Worm (Caenorhabditis elegans) whole organism, midembryonic: ENCODE measurements around the gene C09E8.1.

ENCODE experiments used
- T22C8.4 ChIP-seq: fragments of 200-800 bp; sonication (Bioruptor generic); IDR thresholded peaks from 2 replicates; pipeline ENCODE4 v1.3.6; 2022; ENCODE audit warnings: missing genetic modification characterization, missing compliant biosample characterization
- cog-1 ChIP-seq: sonication (generic microtip); optimal IDR thresholded peaks from 2 replicates; lab custom pipeline; 2016; ENCODE audit warnings: missing genetic modification characterization, missing compliant biosample characterization
- flt-1 ChIP-seq: fragments of 200-800 bp; sonication (Bioruptor generic); IDR thresholded peaks from 2 replicates; pipeline ENCODE4 v1.3.6; 2022; ENCODE audit warnings: missing genetic modification characterization, missing compliant biosample characterization
- klf-2 ChIP-seq: fragments of 200-800 bp; sonication (Bioruptor generic); conservative IDR thresholded peaks from 2 replicates; pipeline ENCODE4 v1.3.6; 2022; ENCODE audit warnings: missing genetic modification reagents, missing genetic modification characterization, missing compliant biosample characterization
- med-1 ChIP-seq: sonication (generic microtip); optimal IDR thresholded peaks from 2 replicates; lab custom pipeline; 2017; ENCODE audit warnings: missing genetic modification characterization, mild to moderate bottlenecking, missing compliant biosample characterization, antibody characterized with exemption, missing genetic modification reagents; ENCODE audit not compliant: insufficient read depth
- ref-1 ChIP-seq: fragments of 200-800 bp; sonication (Bioruptor generic); conservative IDR thresholded peaks from 2 replicates; pipeline ENCODE4 v1.3.6; 2022; ENCODE audit warnings: missing genetic modification reagents, missing genetic modification characterization, missing compliant biosample characterization
- tab-1 ChIP-seq: fragments of 200-800 bp; sonication (Bioruptor generic); IDR thresholded peaks from 2 replicates; pipeline ENCODE4 v1.3.6; 2022; ENCODE audit warnings: missing genetic modification characterization, missing compliant biosample characterization
- ztf-23 ChIP-seq: fragments of 200-800 bp; sonication (Bioruptor generic); IDR thresholded peaks from 2 replicates; pipeline ENCODE4 v1.3.6; 2022; ENCODE audit warnings: missing genetic modification reagents, missing genetic modification characterization, missing compliant biosample characterization
- ztf-29 ChIP-seq: fragments of 200-800 bp; sonication (Bioruptor generic); IDR thresholded peaks from 2 replicates; pipeline ENCODE4 v1.3.6; 2022; ENCODE audit warnings: missing genetic modification reagents, missing genetic modification characterization, missing compliant biosample characterization

C09E8.1 gene

DNA sequence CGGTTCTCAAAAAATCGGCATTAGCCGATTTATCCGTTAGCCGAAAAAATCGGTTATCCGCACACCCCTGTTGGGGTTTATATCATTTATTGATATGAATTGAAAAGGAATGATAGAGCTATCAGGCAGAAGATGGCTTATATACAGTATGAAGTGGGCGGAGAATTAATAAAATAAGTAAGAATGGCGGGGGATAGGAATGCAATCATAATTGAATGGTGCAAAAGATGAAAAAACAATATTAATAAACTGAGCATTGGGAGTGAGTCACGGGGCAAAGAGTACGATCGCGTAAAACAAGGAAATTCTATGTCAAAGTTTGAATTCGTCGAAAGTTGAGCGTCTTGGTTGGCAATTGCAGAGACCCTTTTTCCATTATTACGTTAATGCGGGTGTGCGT, 19.5 kb upstream of the C09E8.1 start, which contains the start of gene T27A1.2:
TSS of gene T27A1.2 (minus strand) at position 101 of the 400 bp plus-strand sequence.
- TF ChIP-seq flt-1 (GFP tag; lab: Robert Waterston, UW) (no peak), cog-1 (tag; lab: Kevin White, UChicago) (no peak), tab-1 (GFP tag; lab: Robert Waterston, UW) (no peak), ztf-23 (GFP tag; lab: Robert Waterston, UW) (no peak), ztf-29 (GFP tag; lab: Robert Waterston, UW) (no peak), ref-1 (no peak), med-1 (GFP tag; lab: Kevin White, UChicago) (no peak), klf-2 (GFP tag; lab: Robert Waterston, UW) (no peak), T22C8.4 (no peak)

DNA sequence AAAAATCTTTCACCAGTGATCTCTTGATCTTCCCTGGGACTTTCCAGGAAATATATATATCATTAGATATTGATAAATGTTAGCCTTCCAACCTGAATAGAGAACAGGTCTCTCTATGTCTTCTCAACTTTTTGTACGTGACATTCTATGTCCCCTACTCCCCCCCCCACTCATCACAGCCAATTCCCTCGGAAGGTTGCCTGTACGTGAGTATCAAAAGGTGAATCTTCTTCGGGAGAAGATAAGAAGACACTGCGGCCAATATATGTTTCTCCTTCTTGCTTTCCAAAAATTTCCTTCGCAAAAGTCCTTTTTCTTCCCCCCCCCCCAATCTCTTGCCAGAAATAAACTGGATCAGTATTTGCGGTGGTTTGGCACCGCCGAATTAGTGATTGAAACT, 13.9 kb upstream of the C09E8.1 start:
- no peak for TF ChIP-seq T22C8.4
- 0 out of 2 replicates have a peak, but pooled peaks have one; percentile 14 for TF ChIP-seq flt-1 (GFP tag; lab: Robert Waterston, UW)

DNA sequence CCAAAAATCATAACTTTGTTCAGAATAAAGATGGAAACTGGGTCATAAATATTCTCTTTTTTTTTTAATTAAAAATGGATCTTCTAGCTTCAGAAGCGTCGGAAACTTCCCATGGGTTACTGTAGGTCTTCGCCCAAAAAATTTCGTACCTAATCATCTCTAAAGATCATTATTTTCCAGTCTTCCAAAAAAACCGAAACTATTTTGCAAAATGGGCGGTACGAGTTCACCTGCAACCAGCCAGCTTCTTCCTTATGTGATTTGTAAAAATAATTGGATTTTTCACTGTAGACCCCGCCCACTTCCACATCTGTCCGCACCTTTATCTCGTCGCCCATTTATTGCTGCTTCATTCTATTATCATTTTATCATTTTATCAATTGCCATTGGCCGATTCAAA, 9.9 kb upstream of the C09E8.1 start, which contains the start of gene mlt-10:
TSS of gene mlt-10 (plus strand) at position 301 of the 400 bp plus-strand sequence.
- TF ChIP-seq med-1 (GFP tag; lab: Kevin White, UChicago) (no peak), flt-1 (GFP tag; lab: Robert Waterston, UW) (no peak), tab-1 (GFP tag; lab: Robert Waterston, UW) (no peak), klf-2 (GFP tag; lab: Robert Waterston, UW) (no peak), cog-1 (tag; lab: Kevin White, UChicago) (no peak), T22C8.4 (no peak), ref-1 (no peak), ztf-23 (GFP tag; lab: Robert Waterston, UW) (no peak), ztf-29 (GFP tag; lab: Robert Waterston, UW) (no peak)

DNA sequence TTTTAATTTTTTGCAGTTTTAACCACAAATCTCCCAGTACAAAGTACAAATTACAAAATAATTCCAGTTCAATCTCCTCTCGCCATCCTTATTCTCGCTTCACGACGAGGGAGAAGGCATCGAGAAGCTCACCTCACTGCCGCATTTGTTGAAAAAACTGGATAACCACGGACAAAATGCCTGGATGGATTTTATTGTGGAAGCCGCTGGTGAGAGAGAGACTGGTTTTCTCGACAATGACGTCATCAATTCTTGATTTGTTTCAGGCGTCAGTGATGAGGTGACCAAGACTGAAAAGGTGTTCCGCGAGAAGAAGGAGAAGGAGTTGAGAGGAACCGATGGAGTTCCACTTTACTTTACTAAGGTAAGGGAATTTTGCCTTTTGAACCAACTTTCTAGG, 6.8 kb upstream of the C09E8.1 start:
- no peak for TF ChIP-seq tab-1 (GFP tag; lab: Robert Waterston, UW)
- TF ChIP-seq cog-1 (tag; lab: Kevin White, UChicago) = no peak
- TF ChIP-seq ref-1 = no peak
- TF ChIP-seq flt-1 (GFP tag; lab: Robert Waterston, UW) = no peak
- TF ChIP-seq med-1 (GFP tag; lab: Kevin White, UChicago) = no peak
- TF ChIP-seq ztf-23 (GFP tag; lab: Robert Waterston, UW) = no peak
- no peak for TF ChIP-seq T22C8.4
- TF ChIP-seq ztf-29 (GFP tag; lab: Robert Waterston, UW) = no peak

DNA sequence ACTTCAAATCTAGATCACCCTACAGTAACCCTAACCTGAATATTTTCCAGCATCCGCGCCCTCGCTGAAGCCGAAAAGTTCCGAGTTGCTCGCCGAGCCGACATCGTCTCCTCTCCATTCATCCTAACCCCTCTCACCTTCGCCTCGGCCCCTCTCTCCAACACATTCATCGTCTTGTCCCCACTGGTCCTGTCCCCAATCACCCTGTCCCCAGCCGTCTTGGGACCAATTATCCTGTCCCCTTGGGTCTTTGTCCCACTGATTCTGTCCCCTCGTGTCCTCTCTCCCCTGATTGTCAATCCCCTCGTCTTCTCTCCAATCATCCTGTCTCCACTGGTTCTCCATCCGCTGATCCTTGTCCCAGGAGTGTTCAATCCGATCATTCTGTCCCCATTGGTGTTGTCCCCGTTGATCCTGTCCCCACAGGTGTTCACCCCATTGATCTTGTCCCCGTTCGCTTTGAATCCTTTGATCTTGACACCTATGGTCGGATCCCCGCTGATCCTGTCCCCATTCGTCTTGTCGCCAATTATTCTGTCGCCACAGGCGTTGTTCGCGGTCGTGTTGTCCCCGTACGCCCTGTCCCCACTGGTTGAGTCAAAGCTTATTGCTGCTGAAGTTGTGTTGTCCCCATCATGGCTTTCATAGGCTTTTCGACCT, 4.9 kb upstream of the C09E8.1 start, which contains the start of gene lips-7:
TSS of gene lips-7 (plus strand) at position 610 of the 660 bp plus-strand sequence.
- no peak for TF ChIP-seq ztf-23 (GFP tag; lab: Robert Waterston, UW)
- no peak for TF ChIP-seq klf-2 (GFP tag; lab: Robert Waterston, UW)
- no peak for TF ChIP-seq med-1 (GFP tag; lab: Kevin White, UChicago)
- no peak for TF ChIP-seq tab-1 (GFP tag; lab: Robert Waterston, UW)
- no peak for TF ChIP-seq ref-1
- TF ChIP-seq ztf-29 (GFP tag; lab: Robert Waterston, UW) = no peak
- no peak for TF ChIP-seq cog-1 (tag; lab: Kevin White, UChicago)

DNA sequence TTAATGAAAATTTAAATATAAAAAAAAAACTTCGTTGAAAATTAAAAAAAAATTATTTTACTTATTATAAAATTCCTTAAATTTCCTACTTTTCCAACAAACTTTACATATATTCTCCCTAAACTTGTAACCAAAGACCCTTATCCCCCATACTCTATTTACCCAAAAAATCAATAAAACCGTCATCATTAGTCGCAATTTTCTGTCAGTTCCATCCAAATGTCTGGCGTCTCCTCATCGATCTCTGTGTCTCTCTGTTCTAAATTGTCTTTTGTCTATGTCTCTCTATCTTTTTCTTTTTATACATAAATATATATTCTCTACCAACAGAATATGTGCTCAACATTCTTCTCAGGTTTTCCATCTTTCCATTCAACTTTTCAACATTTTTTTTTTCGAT, 914 bp upstream of the C09E8.1 start:
- TF ChIP-seq T22C8.4 (peak; percentile 52), ztf-29 (GFP tag; lab: Robert Waterston, UW) (no peak), tab-1 (GFP tag; lab: Robert Waterston, UW) (no peak), klf-2 (GFP tag; lab: Robert Waterston, UW) (no peak), med-1 (GFP tag; lab: Kevin White, UChicago) (no peak), cog-1 (tag; lab: Kevin White, UChicago) (no peak)

DNA sequence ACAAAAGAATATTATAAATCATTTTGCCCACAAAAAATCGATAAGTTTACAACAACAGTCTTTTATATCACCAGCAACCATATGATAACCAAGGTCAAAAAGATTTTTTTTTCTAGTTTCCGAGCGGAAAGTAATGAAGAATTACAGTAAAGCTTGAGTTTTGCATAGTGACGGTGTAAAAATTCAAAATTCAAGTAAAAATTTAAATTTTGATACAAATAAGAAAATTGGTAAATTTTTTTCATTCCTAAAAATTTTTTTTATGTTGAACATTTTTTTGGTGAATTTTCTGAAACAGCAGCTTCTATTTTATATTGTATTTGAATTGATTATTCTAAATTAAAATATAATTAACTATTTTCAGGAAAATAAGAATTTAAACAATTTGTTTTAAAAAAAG, 12.5 kb downstream of the C09E8.1 start, which contains the start of gene W08F4.5:
TSS of gene W08F4.5 (minus strand) at position 101 of the 400 bp plus-strand sequence.
- no peak for TF ChIP-seq cog-1 (tag; lab: Kevin White, UChicago)
- TF ChIP-seq ref-1 = no peak
- TF ChIP-seq klf-2 (GFP tag; lab: Robert Waterston, UW) = no peak
- no peak for TF ChIP-seq ztf-23 (GFP tag; lab: Robert Waterston, UW)
- no peak for TF ChIP-seq med-1 (GFP tag; lab: Kevin White, UChicago)
- no peak for TF ChIP-seq tab-1 (GFP tag; lab: Robert Waterston, UW)
- no peak for TF ChIP-seq T22C8.4
- TF ChIP-seq ztf-29 (GFP tag; lab: Robert Waterston, UW) = no peak
- no peak for TF ChIP-seq flt-1 (GFP tag; lab: Robert Waterston, UW)

DNA sequence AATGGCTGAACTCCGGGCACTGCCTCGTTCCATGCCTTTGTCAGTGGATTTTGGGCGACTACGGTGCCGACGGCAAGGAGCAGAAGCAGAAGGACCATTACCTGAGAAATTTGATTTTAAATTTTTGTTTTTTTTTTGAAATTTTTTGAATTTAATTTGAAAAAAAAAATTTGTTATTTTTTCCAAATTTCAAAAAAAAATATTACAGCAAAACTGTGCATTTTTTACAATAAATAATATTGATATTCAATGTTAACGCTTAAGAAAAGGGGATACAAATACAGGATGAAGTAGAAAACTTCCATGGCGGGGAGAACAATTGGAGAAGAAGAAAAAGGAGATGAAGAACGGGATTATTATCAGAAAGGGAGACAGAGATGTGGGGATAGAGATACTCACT, 15.7 kb downstream of the C09E8.1 start, which contains the start of gene mlt-8:
TSS of gene mlt-8 (minus strand) at position 101 of the 400 bp plus-strand sequence.
- TF ChIP-seq T22C8.4 (no peak), ztf-23 (GFP tag; lab: Robert Waterston, UW) (no peak), med-1 (GFP tag; lab: Kevin White, UChicago) (no peak), ztf-29 (GFP tag; lab: Robert Waterston, UW) (no peak), cog-1 (tag; lab: Kevin White, UChicago) (no peak)

DNA sequence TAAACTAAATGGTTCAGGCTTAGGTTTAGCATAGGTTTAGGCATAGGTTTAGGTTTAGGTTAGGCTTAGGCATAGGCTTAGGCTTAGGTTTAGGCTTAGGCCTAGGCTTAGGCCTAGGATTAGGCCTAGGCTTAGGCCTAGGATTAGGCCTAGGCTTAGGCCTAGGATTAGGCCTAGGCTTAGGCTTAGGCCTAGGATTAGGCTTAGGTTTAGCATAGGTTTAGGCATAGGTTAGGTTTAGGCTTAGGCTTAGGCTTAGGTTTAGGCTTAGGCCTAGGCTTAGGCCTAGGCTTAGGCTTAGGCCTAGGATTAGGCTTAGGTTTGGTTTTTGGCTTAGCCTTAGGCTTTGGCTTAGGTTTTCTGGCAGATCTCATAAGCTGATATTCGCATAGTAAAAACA, 17.3 kb downstream of the C09E8.1 start:
- peak; percentile 32; the same call in 1 of the 2 replicates for TF ChIP-seq ztf-29 (GFP tag; lab: Robert Waterston, UW)

DNA sequence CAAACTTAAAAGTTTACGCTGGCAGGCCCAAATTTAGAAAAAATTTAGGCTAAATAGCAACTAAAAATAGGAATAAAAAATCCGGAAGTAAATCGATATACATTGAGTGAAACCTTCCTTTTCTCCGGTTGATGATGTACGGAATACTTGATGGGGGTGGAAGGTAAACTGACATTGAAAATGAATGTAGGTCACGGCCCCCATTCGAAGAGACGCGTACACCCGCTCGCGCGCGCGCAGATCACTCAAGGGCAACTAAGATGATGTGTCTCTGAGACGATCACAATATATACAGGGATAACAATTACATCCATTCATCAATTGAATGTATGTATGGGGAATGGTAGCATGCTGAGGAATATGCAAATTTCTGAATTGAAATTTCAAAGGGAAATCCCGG, 17.8 kb downstream of the C09E8.1 start:
- TF ChIP-seq med-1 (GFP tag; lab: Kevin White, UChicago) = no peak
- no peak for TF ChIP-seq T22C8.4
- no peak for TF ChIP-seq ztf-29 (GFP tag; lab: Robert Waterston, UW)
